Worm (Caenorhabditis elegans): ENCODE data around the gene twk-42.
"Not testable (repeated sequence)": the region's sequence is repeated elsewhere in the genome, so short reads cannot be mapped to it uniquely, and the experiment has no call there.

Gene twk-42

ce11 chrV:17687398-17687797 lies 45.0 kb downstream of the twk-42 start:
- TF ChIP-seq snpc-1.2 (GFP tag; IDR thresholded peaks at IDR 0.05) (peak; percentile 32; the same call in 1 of the 2 replicates), lim-7 (GFP tag; IDR thresholded peaks at IDR 0.05) (peak; percentile 75), pha-4 (GFP tag; IDR thresholded peaks at IDR 0.05) (0 out of 2 replicates have a peak, but pooled peaks have one; percentile 15), vab-7 (GFP tag; IDR thresholded peaks at IDR 0.05) (peak; percentile 62), egl-43 (GFP tag; IDR thresholded peaks at IDR 0.05) (0 out of 2 replicates have a peak, but pooled peaks have one; percentile 30), nhr-41 (GFP tag; IDR thresholded peaks at IDR 0.05) (0 out of 2 replicates have a peak, but pooled peaks have one; percentile 26), lin-38 (GFP tag; IDR thresholded peaks at IDR 0.05) (peak; percentile 31; the same call in 1 of the 2 replicates), madf-5 (GFP tag; IDR thresholded peaks at IDR 0.05) (peak in 1 of 2 experiments; percentile 43; a peak in 1 of 4 replicates)
- not testable (repeated sequence) for TF ChIP-seq pha-4 (tag; optimal IDR thresholded peaks at IDR 0.05)

ce11 chrV:17686852-17687251 lies 45.6 kb downstream of the twk-42 start, which contains the start of gene F59A1.18:
TSS of gene F59A1.18 (minus strand) at chrV:17686952.
- TF ChIP-seq nhr-41 (GFP tag; IDR thresholded peaks at IDR 0.05) (no peak), set-16 (GFP tag; IDR thresholded peaks at IDR 0.05) (no peak), vab-7 (GFP tag; IDR thresholded peaks at IDR 0.05) (no peak), mxl-2 (GFP tag; conservative IDR thresholded peaks at IDR 0.05) (no peak), ZK337.2 (GFP tag; IDR thresholded peaks at IDR 0.05) (no peak), lim-7 (GFP tag; IDR thresholded peaks at IDR 0.05) (no peak), spr-3 (GFP tag; optimal IDR thresholded peaks at IDR 0.05) (no peak), madf-9 (GFP tag; conservative IDR thresholded peaks at IDR 0.05) (no peak), zag-1 (tag; optimal IDR thresholded peaks at IDR 0.05) (no peak), D1046.2 (GFP tag; IDR thresholded peaks at IDR 0.05) (no peak), hlh-30 (tag; optimal IDR thresholded peaks at IDR 0.05; ENCODE audit: insufficient read depth) (no peak)

ce11 chrV:17684857-17685256 lies 47.6 kb downstream of the twk-42 start, which contains the start of the genes F59A1.16 and F59A1.6:
TSS of gene F59A1.16 (minus strand) at chrV:17684957.
TSS of gene F59A1.6 (plus strand) at chrV:17685141.
- TF ChIP-seq F49E8.2 (tag; optimal IDR thresholded peaks at IDR 0.05; ENCODE audit: borderline replicate concordance) (no peak), mes-2 (tag; optimal IDR thresholded peaks at IDR 0.05; ENCODE audit: poor library complexity, severe bottlenecking) (no peak)

- no peak for TF ChIP-seq lin-39 (tag; optimal IDR thresholded peaks at IDR 0.05)
- TF ChIP-seq lin-29 (GFP tag; IDR thresholded peaks at IDR 0.05) = no peak
- TF ChIP-seq snpc-1.2 (GFP tag; IDR thresholded peaks at IDR 0.05) = no peak
- no peak for TF ChIP-seq ceh-32 (tag; optimal IDR thresholded peaks at IDR 0.05; ENCODE audit: poor library complexity)
- TF ChIP-seq jun-1 (tag; optimal IDR thresholded peaks at IDR 0.05) = no peak
These were observed 48.7 kb downstream of the twk-42 start, which contains the start of gene F59A1.15 for ce11 chrV:17683763-17684162. TSS of gene F59A1.15 (minus strand) at chrV:17683863.

- TF ChIP-seq F10B5.3 (tag; optimal IDR thresholded peaks at IDR 0.05) = no peak
- TF ChIP-seq skn-1 (tag; optimal IDR thresholded peaks at IDR 0.05) = no peak
- TF ChIP-seq ztf-11 (tag; optimal IDR thresholded peaks at IDR 0.05) = no peak
- TF ChIP-seq F44E2.7 (GFP tag; IDR thresholded peaks at IDR 0.05) = no peak
- no peak for TF ChIP-seq lir-3 (tag; optimal IDR thresholded peaks at IDR 0.05)
- peak; percentile 84 for TF ChIP-seq set-16 (GFP tag; IDR thresholded peaks at IDR 0.05)
- no peak for TF ChIP-seq mep-1 (tag; optimal IDR thresholded peaks at IDR 0.05)
- TF ChIP-seq lin-29 (GFP tag; IDR thresholded peaks at IDR 0.05) = no peak
These were observed 49.1 kb downstream of the twk-42 start for ce11 chrV:17683290-17683689.

Data from whole organism, L4 larva.